Worm (Caenorhabditis elegans): ENCODE results near the gene ttr-12.
"Not testable (repeated sequence)": the region's sequence is repeated elsewhere in the genome, so short reads cannot be mapped to it uniquely, and the experiment has no call there.

The ttr-12 gene

ce11 chrV:20564054-20564453 is 44.5 kb downstream of the ttr-12 start, which contains the start of gene F26F2.13:
TSS of gene F26F2.13 (plus strand) at chrV:20564354.
- TF ChIP-seq elt-1, skn-1, nhr-25 (tag; optimal IDR thresholded peaks at IDR 0.05): not testable (repeated sequence)

ce11 chrV:20561795-20562194 is 46.8 kb downstream of the ttr-12 start, which contains the start of gene F26F2.1:
TSS of gene F26F2.1 (minus strand) at chrV:20561895.
- TF ChIP-seq nhr-23 (tag; optimal IDR thresholded peaks at IDR 0.05) (no peak), nhr-12 (tag; optimal IDR thresholded peaks at IDR 0.05) (no peak), nhr-43 (tag; optimal IDR thresholded peaks at IDR 0.05; ENCODE audit: poor library complexity, severe bottlenecking) (no peak), fkh-2 (tag; optimal IDR thresholded peaks at IDR 0.05) (no peak), skn-1 (tag; optimal IDR thresholded peaks at IDR 0.05) (no peak), jun-1 (tag; optimal IDR thresholded peaks at IDR 0.05) (no peak), ama-1 (optimal IDR thresholded peaks at IDR 0.05) (no peak)

DNA sequence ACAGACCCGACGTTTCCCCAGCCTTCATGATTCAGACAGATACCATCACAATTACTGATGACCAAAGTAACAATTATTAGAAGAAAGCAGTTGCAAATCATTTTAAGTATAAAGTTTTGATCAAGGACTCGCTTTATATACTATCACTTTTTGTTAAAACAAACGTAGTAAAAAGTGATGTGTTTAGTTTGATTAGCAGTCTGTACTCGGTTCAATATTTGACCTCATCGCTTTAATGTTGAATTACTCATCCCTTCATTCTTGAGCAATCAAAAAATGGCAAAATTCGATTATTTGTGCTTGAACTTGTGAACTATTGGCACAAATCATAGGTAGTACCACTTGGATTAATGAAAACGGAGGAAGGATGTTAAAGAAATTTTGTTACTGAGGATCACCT is 50.3 kb downstream of the ttr-12 start, which contains the start of gene abf-4:
TSS of gene abf-4 (minus strand) at position 101 of the 400 bp plus-strand sequence.
- TF ChIP-seq fos-1 (tag; optimal IDR thresholded peaks at IDR 0.05) = no peak
